Worm (Caenorhabditis elegans): Measurements from ENCODE around the gene F31E3.12.

Gene F31E3.12

ce11 chrIII:6991465-6991864 is 22.3 kb downstream of the F31E3.12 start:
- no peak for TF ChIP-seq tra-4 (tag; optimal IDR thresholded peaks at IDR 0.05)
- no peak for TF ChIP-seq ets-7 (tag; optimal IDR thresholded peaks at IDR 0.05)
- no peak for TF ChIP-seq ceh-13 (GFP tag; optimal IDR thresholded peaks at IDR 0.05)
- no peak for TF ChIP-seq pes-1 (GFP tag; IDR thresholded peaks at IDR 0.05)
- TF ChIP-seq sea-1 (GFP tag; conservative IDR thresholded peaks at IDR 0.05): no peak
- TF ChIP-seq tbx-37 (GFP tag; conservative IDR thresholded peaks at IDR 0.05): no peak
- TF ChIP-seq F13C5.2 (tag; optimal IDR thresholded peaks at IDR 0.05): no peak
- TF ChIP-seq ama-1 (optimal IDR thresholded peaks at IDR 0.05): no peak
- no peak for TF ChIP-seq flt-1 (GFP tag; IDR thresholded peaks at IDR 0.05)
- no peak for TF ChIP-seq scrt-1 (GFP tag; IDR thresholded peaks at IDR 0.05)
- TF ChIP-seq hnd-1 (tag; optimal IDR thresholded peaks at IDR 0.05): no peak
- no peak for TF ChIP-seq B0310.2 (tag; optimal IDR thresholded peaks at IDR 0.05)
- no peak for TF ChIP-seq tbx-11 (GFP tag; IDR thresholded peaks at IDR 0.05)

- TF ChIP-seq ama-1 (optimal IDR thresholded peaks at IDR 0.05): no peak
- TF ChIP-seq F13C5.2 (tag; optimal IDR thresholded peaks at IDR 0.05): no peak
- no peak for TF ChIP-seq scrt-1 (GFP tag; IDR thresholded peaks at IDR 0.05)
- no peak for TF ChIP-seq tbx-11 (GFP tag; IDR thresholded peaks at IDR 0.05)
- no peak for TF ChIP-seq hmbx-1 (tag; optimal IDR thresholded peaks at IDR 0.05)
- no peak for TF ChIP-seq flt-1 (GFP tag; IDR thresholded peaks at IDR 0.05)
- no peak for TF ChIP-seq ceh-13 (GFP tag; optimal IDR thresholded peaks at IDR 0.05)
- TF ChIP-seq pes-1 (GFP tag; IDR thresholded peaks at IDR 0.05): no peak
Measured at ce11 chrIII:6992496-6992895, 23.3 kb downstream of the F31E3.12 start.

- TF ChIP-seq pes-1 (GFP tag; IDR thresholded peaks at IDR 0.05): no peak
- no peak for TF ChIP-seq scrt-1 (GFP tag; IDR thresholded peaks at IDR 0.05)
- TF ChIP-seq F13C5.2 (tag; optimal IDR thresholded peaks at IDR 0.05): no peak
- no peak for TF ChIP-seq hmg-4 (GFP tag; optimal IDR thresholded peaks at IDR 0.05)
- no peak for TF ChIP-seq ama-1 (optimal IDR thresholded peaks at IDR 0.05)
- no peak for TF ChIP-seq flt-1 (GFP tag; IDR thresholded peaks at IDR 0.05)
- TF ChIP-seq hmbx-1 (tag; optimal IDR thresholded peaks at IDR 0.05): no peak
- TF ChIP-seq ceh-36 (tag; optimal IDR thresholded peaks at IDR 0.05): no peak
- no peak for TF ChIP-seq tbx-37 (GFP tag; conservative IDR thresholded peaks at IDR 0.05)
- no peak for TF ChIP-seq ceh-13 (GFP tag; optimal IDR thresholded peaks at IDR 0.05)
- no peak for TF ChIP-seq ets-7 (tag; optimal IDR thresholded peaks at IDR 0.05)
- TF ChIP-seq B0310.2 (tag; optimal IDR thresholded peaks at IDR 0.05): no peak
- no peak for TF ChIP-seq tra-4 (tag; optimal IDR thresholded peaks at IDR 0.05)
- no peak for TF ChIP-seq aly-1 (tag; optimal IDR thresholded peaks at IDR 0.05)
- TF ChIP-seq hnd-1 (tag; optimal IDR thresholded peaks at IDR 0.05): no peak
- no peak for TF ChIP-seq sea-1 (GFP tag; conservative IDR thresholded peaks at IDR 0.05)
- no peak for TF ChIP-seq tbx-11 (GFP tag; IDR thresholded peaks at IDR 0.05)
Measured at ce11 chrIII:6993179-6993578, 24.0 kb downstream of the F31E3.12 start.

- TF ChIP-seq hnd-1 (tag; optimal IDR thresholded peaks at IDR 0.05) (no peak), tbx-37 (GFP tag; conservative IDR thresholded peaks at IDR 0.05) (no peak), ceh-36 (tag; optimal IDR thresholded peaks at IDR 0.05) (no peak)
Measured at ce11 chrIII:7002143-7002542, 33.0 kb downstream of the F31E3.12 start.

ce11 chrIII:7005350-7005749 is 36.2 kb downstream of the F31E3.12 start, which contains the start of gene C06E8.5:
Gene C06E8.5, minus strand, starts transcription at chrIII:7005450.
- TF ChIP-seq aly-1 (tag; optimal IDR thresholded peaks at IDR 0.05): no peak

ce11 chrIII:7008836-7009235 is 39.6 kb downstream of the F31E3.12 start, which contains the start of gene lgc-38:
Gene lgc-38, plus strand, starts transcription at chrIII:7009136.
- TF ChIP-seq hnd-1 (tag; optimal IDR thresholded peaks at IDR 0.05): no peak

- no peak for TF ChIP-seq hmg-4 (GFP tag; optimal IDR thresholded peaks at IDR 0.05)
- no peak for TF ChIP-seq ceh-13 (GFP tag; optimal IDR thresholded peaks at IDR 0.05)
- no peak for TF ChIP-seq tra-4 (tag; optimal IDR thresholded peaks at IDR 0.05)
- no peak for TF ChIP-seq hnd-1 (tag; optimal IDR thresholded peaks at IDR 0.05)
- TF ChIP-seq B0310.2 (tag; optimal IDR thresholded peaks at IDR 0.05): no peak
- no peak for TF ChIP-seq scrt-1 (GFP tag; IDR thresholded peaks at IDR 0.05)
- TF ChIP-seq tbx-11 (GFP tag; IDR thresholded peaks at IDR 0.05): no peak
- no peak for TF ChIP-seq sea-1 (GFP tag; conservative IDR thresholded peaks at IDR 0.05)
Measured at ce11 chrIII:7012060-7012459, 42.9 kb downstream of the F31E3.12 start.

ce11 chrIII:7013764-7014163 is 44.6 kb downstream of the F31E3.12 start:
- no peak for TF ChIP-seq flt-1 (GFP tag; IDR thresholded peaks at IDR 0.05)
- TF ChIP-seq F13C5.2 (tag; optimal IDR thresholded peaks at IDR 0.05): no peak
- no peak for TF ChIP-seq hmbx-1 (tag; optimal IDR thresholded peaks at IDR 0.05)
- TF ChIP-seq ets-7 (tag; optimal IDR thresholded peaks at IDR 0.05): no peak
- no peak for TF ChIP-seq ceh-13 (GFP tag; optimal IDR thresholded peaks at IDR 0.05)
- no peak for TF ChIP-seq ceh-36 (tag; optimal IDR thresholded peaks at IDR 0.05)
- no peak for TF ChIP-seq ama-1 (optimal IDR thresholded peaks at IDR 0.05)
- no peak for TF ChIP-seq pes-1 (GFP tag; IDR thresholded peaks at IDR 0.05)
- TF ChIP-seq hnd-1 (tag; optimal IDR thresholded peaks at IDR 0.05): no peak

Data from whole organism, early embryonic.